Worm (Caenorhabditis elegans) whole organism, early embryonic: ENCODE measurements around the gene fbxa-176.

Experiments used
- B0310.2 ChIP-seq: sonication (generic microtip); optimal IDR thresholded peaks from 2 replicates; lab custom pipeline; 2016; ENCODE audit warnings: mild to moderate bottlenecking, missing genetic modification characterization, missing compliant biosample characterization
- F13C5.2 ChIP-seq: sonication (generic microtip); optimal IDR thresholded peaks from 2 replicates; lab custom pipeline; 2017; ENCODE audit warnings: mild to moderate bottlenecking, missing genetic modification characterization, inconsistent platforms, missing compliant biosample characterization
- aly-1 ChIP-seq: sonication (generic microtip); optimal IDR thresholded peaks from 2 replicates; lab custom pipeline; 2016; ENCODE audit warnings: missing genetic modification characterization, missing compliant biosample characterization
- ama-1 ChIP-seq: fragments of 150-350 bp; optimal IDR thresholded peaks from 2 replicates; lab custom pipeline; 2014
- ceh-13 ChIP-seq: fragments of 200-800 bp; sonication (Bioruptor generic); optimal IDR thresholded peaks from 2 replicates; lab custom pipeline; 2018; ENCODE audit warnings: mild to moderate bottlenecking, missing genetic modification characterization, missing compliant biosample characterization
- ceh-36 ChIP-seq: sonication (generic microtip); optimal IDR thresholded peaks from 2 replicates; lab custom pipeline; 2016; ENCODE audit warnings: missing genetic modification characterization, inconsistent platforms, missing compliant biosample characterization
- ets-7 ChIP-seq: sonication (generic microtip); optimal IDR thresholded peaks from 2 replicates; lab custom pipeline; 2016; ENCODE audit warnings: missing genotype, missing genetic modification characterization, missing compliant biosample characterization
- flt-1 ChIP-seq: fragments of 200-800 bp; sonication (Bioruptor generic); IDR thresholded peaks from 2 replicates; pipeline ENCODE4 v1.3.6; 2022; ENCODE audit warnings: missing genetic modification characterization, missing compliant biosample characterization
- hmbx-1 ChIP-seq: sonication (generic microtip); optimal IDR thresholded peaks from 2 replicates; lab custom pipeline; 2016; ENCODE audit warnings: mild to moderate bottlenecking, missing genetic modification characterization, missing compliant biosample characterization
- hmg-4 ChIP-seq: fragments of 200-800 bp; sonication (Bioruptor generic); optimal IDR thresholded peaks from 2 replicates; lab custom pipeline; 2018; ENCODE audit warnings: mild to moderate bottlenecking, missing genetic modification characterization, missing compliant biosample characterization
- hnd-1 ChIP-seq: sonication (generic microtip); optimal IDR thresholded peaks from 2 replicates; lab custom pipeline; 2016; ENCODE audit warnings: missing genetic modification characterization, missing compliant biosample characterization
- pes-1 ChIP-seq: fragments of 200-800 bp; sonication (Bioruptor generic); IDR thresholded peaks from 2 replicates; pipeline ENCODE4 v1.3.6; 2022; ENCODE audit warnings: missing genetic modification reagents, missing genetic modification characterization, missing compliant biosample characterization
- scrt-1 ChIP-seq: fragments of 200-800 bp; sonication (Bioruptor generic); IDR thresholded peaks from 2 replicates; pipeline ENCODE4 v1.3.6; 2022; ENCODE audit warnings: missing genetic modification characterization, missing compliant biosample characterization
- sea-1 ChIP-seq: fragments of 200-800 bp; sonication (Bioruptor generic); conservative IDR thresholded peaks from 2 replicates; pipeline ENCODE4 v1.3.6; 2022; ENCODE audit warnings: missing genetic modification characterization, missing compliant biosample characterization
- tbx-11 ChIP-seq: fragments of 200-800 bp; sonication (Bioruptor generic); IDR thresholded peaks from 2 replicates; pipeline ENCODE4 v1.3.6; 2022; ENCODE audit warnings: missing genetic modification characterization, missing compliant biosample characterization
- tbx-37 ChIP-seq: fragments of 200-800 bp; sonication (Bioruptor generic); conservative IDR thresholded peaks from 2 replicates; pipeline ENCODE4 v1.3.6; 2022; ENCODE audit warnings: missing genetic modification reagents, missing genetic modification characterization, missing compliant biosample characterization
- tra-4 ChIP-seq: sonication (generic microtip); optimal IDR thresholded peaks from 2 replicates; lab custom pipeline; 2017; ENCODE audit warnings: missing genetic modification characterization, missing compliant biosample characterization

Gene fbxa-176

DNA sequence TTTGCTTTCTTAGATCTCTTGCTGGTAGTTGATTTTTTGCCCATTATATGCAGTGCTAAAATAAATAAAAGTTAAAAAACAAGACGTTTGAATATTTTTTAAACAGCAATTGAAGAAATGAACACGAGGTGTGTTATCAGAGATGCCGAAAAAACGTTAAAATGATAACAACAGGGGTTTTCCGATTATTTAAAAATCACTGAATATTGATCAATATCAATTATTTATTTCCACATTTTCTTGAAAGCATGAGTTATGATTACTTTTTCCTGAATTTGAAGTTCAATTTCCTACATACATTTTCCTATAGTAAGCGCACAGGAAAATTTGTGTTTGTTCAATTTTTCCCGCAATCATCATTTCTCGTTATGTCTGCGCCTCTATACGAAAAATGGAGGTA lies 2.5 kb upstream of the fbxa-176 start:
- TF ChIP-seq hnd-1 (tag; lab: Kevin White, UChicago): no peak
- no peak for TF ChIP-seq hmbx-1
- no peak for TF ChIP-seq flt-1 (GFP tag; lab: Robert Waterston, UW)

DNA sequence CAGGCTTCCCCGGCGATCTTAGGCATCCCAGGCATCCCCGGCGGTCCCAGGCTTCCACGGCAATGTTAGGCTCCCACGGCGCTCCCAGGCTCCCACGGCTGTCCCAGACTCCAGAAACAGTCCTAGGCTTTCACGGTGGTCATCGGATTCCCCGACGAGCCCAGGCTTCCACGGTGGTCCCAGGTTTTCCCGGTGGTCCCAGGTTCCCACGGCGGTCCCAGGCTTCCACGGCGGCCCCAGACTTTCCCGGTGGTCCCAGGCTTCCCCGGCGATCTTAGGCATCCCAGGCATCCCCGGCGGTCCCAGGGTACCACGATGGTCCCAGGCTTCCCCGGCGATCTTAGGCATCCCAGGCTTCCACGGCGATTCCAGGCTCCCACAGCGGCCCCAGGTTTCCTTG lies 840 bp upstream of the fbxa-176 start:
- TF ChIP-seq hnd-1 (tag; lab: Kevin White, UChicago) (no peak), ama-1 (no peak), pes-1 (GFP tag; lab: Robert Waterston, UW) (no peak), hmbx-1 (no peak), ceh-13 (no peak), scrt-1 (GFP tag; lab: Robert Waterston, UW) (no peak), ceh-36 (tag; lab: Kevin White, UChicago) (no peak), tbx-11 (GFP tag; lab: Robert Waterston, UW) (no peak)

DNA sequence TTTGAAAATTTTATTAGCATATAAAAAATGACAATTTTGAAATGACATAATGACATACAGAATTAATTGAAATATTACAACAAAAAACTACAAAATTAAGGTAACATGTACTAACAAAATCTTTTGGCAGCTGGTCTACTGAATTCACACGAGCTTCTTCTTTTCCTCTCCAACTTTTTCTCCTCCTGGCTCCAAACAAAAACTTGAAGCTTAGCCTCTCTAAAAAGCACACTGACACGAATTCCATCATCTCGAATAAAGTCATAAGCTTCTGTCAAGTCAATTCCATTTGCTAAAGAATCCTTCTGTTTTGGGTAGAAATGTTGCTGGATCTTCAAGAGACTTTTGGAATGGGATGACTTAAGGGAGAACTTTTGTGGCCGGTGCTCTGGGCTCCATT lies 1.9 kb downstream of the fbxa-176 start:
- no peak for TF ChIP-seq hnd-1 (tag; lab: Kevin White, UChicago)
- no peak for TF ChIP-seq B0310.2 (tag; lab: Kevin White, UChicago)
- no peak for TF ChIP-seq F13C5.2 (tag; lab: Kevin White, UChicago)
- TF ChIP-seq ama-1: no peak
- no peak for TF ChIP-seq aly-1 (tag; lab: Kevin White, UChicago)
- no peak for TF ChIP-seq scrt-1 (GFP tag; lab: Robert Waterston, UW)
- TF ChIP-seq ceh-13: no peak
- TF ChIP-seq hmg-4 (GFP tag; lab: Kevin White, UChicago): no peak
- no peak for TF ChIP-seq ets-7 (tag; lab: Kevin White, UChicago)
- TF ChIP-seq tbx-11 (GFP tag; lab: Robert Waterston, UW): no peak
- no peak for TF ChIP-seq ceh-36 (tag; lab: Kevin White, UChicago)
- TF ChIP-seq pes-1 (GFP tag; lab: Robert Waterston, UW): no peak
- TF ChIP-seq hmbx-1: no peak
- TF ChIP-seq tbx-37 (GFP tag; lab: Robert Waterston, UW): no peak
- no peak for TF ChIP-seq flt-1 (GFP tag; lab: Robert Waterston, UW)
- TF ChIP-seq tra-4: no peak
- TF ChIP-seq sea-1 (GFP tag; lab: Robert Waterston, UW): no peak

DNA sequence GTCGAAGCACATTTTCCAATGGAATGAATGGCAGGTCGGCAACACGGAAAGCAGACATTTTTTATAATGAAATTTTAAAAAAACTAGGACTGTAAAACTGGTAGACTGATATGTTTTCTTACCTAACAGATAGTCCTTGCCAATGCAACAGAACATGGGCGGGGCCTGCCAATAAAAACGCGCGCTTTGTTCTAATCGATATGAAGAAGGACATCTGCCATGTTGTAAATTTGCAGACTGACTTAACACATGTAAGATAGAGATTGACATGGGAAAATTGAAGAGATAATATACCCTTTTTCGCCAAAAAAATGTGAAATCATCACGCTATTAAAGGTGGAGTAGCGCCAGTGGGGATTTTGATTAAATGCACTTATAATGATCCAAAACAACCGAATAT lies 3.3 kb downstream of the fbxa-176 start, which contains the start of gene C38D9.8:
TSS of gene C38D9.8 (minus strand) at position 101 of the 400 bp plus-strand sequence.
- TF ChIP-seq aly-1 (tag; lab: Kevin White, UChicago) (no peak), hnd-1 (tag; lab: Kevin White, UChicago) (no peak), sea-1 (GFP tag; lab: Robert Waterston, UW) (no peak), tbx-11 (GFP tag; lab: Robert Waterston, UW) (no peak), tra-4 (no peak), scrt-1 (GFP tag; lab: Robert Waterston, UW) (no peak), hmbx-1 (no peak), tbx-37 (GFP tag; lab: Robert Waterston, UW) (no peak), hmg-4 (GFP tag; lab: Kevin White, UChicago) (no peak), flt-1 (GFP tag; lab: Robert Waterston, UW) (no peak), F13C5.2 (tag; lab: Kevin White, UChicago) (no peak), pes-1 (GFP tag; lab: Robert Waterston, UW) (no peak), ceh-36 (tag; lab: Kevin White, UChicago) (no peak), B0310.2 (tag; lab: Kevin White, UChicago) (no peak), ama-1 (no peak), ceh-13 (no peak), ets-7 (tag; lab: Kevin White, UChicago) (no peak)

DNA sequence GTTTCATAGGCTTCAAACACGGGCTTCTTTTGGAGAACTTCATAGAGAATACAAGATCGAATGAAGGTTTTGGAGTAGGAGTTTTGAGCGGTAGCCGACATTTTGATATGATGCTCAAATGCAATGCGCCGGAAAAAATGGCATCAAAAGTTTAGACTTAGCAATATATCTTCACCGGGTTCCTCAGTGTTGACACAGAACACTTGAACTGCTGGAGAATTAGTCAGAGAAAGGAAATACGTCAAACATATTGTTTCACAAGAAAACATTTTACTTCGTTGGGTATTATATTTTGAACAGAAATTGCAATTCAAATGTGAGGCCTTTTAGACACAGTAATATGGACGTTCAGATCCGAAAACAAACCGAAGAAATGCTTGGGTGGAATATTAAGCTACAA lies 8.9 kb downstream of the fbxa-176 start, which contains the start of gene fbxa-174:
TSS of gene fbxa-174 (minus strand) at position 101 of the 400 bp plus-strand sequence.
- TF ChIP-seq hmg-4 (GFP tag; lab: Kevin White, UChicago) (no peak), ets-7 (tag; lab: Kevin White, UChicago) (no peak), hmbx-1 (no peak), ceh-13 (no peak), sea-1 (GFP tag; lab: Robert Waterston, UW) (no peak), scrt-1 (GFP tag; lab: Robert Waterston, UW) (no peak), ama-1 (no peak), tbx-11 (GFP tag; lab: Robert Waterston, UW) (no peak), flt-1 (GFP tag; lab: Robert Waterston, UW) (no peak), F13C5.2 (tag; lab: Kevin White, UChicago) (no peak), pes-1 (GFP tag; lab: Robert Waterston, UW) (no peak), hnd-1 (tag; lab: Kevin White, UChicago) (no peak)

DNA sequence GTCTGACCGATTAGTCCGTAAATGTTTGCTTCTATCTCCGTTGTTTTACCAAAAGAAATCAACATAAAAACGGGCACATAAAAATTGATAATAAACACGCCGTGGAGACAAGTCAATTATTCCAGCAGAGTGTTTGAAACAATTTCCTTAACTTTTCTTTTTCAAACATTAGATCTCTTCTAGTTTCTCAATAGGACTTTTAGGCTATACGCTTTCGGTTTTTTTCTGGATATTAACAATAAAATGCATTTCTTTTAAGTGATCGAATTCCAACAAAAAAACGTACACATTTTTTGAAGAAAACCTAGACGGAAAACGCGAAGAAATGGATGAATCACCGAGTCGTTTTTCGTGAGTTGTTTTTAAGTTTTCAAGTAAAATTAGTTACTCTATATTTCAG lies 9.5 kb downstream of the fbxa-176 start, which contains the start of gene fbxa-172:
TSS of gene fbxa-172 (plus strand) at position 301 of the 400 bp plus-strand sequence.
- no peak for TF ChIP-seq B0310.2 (tag; lab: Kevin White, UChicago)
- TF ChIP-seq hmbx-1: no peak
- TF ChIP-seq tbx-11 (GFP tag; lab: Robert Waterston, UW): no peak
- no peak for TF ChIP-seq tra-4
- TF ChIP-seq hmg-4 (GFP tag; lab: Kevin White, UChicago): no peak
- no peak for TF ChIP-seq scrt-1 (GFP tag; lab: Robert Waterston, UW)
- no peak for TF ChIP-seq F13C5.2 (tag; lab: Kevin White, UChicago)
- no peak for TF ChIP-seq ama-1
- no peak for TF ChIP-seq hnd-1 (tag; lab: Kevin White, UChicago)

DNA sequence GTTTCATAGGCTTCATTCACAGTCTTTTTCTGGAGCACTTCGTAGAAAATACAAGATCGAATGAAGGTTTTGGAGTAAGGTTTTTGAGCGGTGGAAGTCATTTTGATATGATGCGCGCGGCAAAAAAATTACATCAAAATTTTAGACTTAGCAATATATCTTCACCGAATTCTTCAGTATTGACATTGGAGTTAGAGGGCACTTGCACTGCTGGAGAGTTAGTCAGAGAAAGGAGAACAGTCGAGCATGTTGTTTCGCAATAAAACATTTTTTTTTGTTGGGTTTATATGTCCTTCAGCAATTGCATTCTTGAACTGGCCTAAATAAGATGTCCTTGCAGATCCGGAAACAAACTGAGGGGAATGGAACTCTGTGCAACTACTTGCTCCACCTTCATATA lies 16.4 kb downstream of the fbxa-176 start, which contains the start of gene fbxa-171:
TSS of gene fbxa-171 (minus strand) at position 101 of the 400 bp plus-strand sequence.
- no peak for TF ChIP-seq hmg-4 (GFP tag; lab: Kevin White, UChicago)
- no peak for TF ChIP-seq F13C5.2 (tag; lab: Kevin White, UChicago)

DNA sequence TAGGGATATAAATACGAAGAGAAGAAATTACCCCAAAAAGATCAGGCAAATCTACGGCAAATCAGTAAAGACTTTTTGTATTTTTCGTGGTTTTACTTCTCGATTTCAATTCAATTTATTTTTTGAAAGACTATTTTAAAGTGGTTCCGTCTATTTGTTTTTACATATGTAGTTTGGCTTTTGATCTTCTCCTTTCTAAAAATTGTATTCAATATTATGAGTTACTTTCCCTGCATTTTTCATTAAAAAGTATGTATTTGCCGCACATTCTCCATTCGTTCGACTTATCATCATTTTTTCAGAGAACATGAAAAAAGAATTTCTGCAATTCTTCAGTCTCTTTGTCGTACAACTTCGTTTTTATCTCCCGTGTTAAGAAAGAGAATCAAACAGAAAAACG lies 17.4 kb downstream of the fbxa-176 start, which contains the start of gene C38D9.2:
TSS of gene C38D9.2 (plus strand) at position 301 of the 400 bp plus-strand sequence.
- TF ChIP-seq sea-1 (GFP tag; lab: Robert Waterston, UW) (no peak), scrt-1 (GFP tag; lab: Robert Waterston, UW) (no peak), ama-1 (no peak), tbx-37 (GFP tag; lab: Robert Waterston, UW) (no peak), flt-1 (GFP tag; lab: Robert Waterston, UW) (no peak), ceh-13 (no peak), F13C5.2 (tag; lab: Kevin White, UChicago) (no peak), hmbx-1 (no peak), tra-4 (no peak), aly-1 (tag; lab: Kevin White, UChicago) (no peak), ets-7 (tag; lab: Kevin White, UChicago) (no peak)
